Worm (Caenorhabditis elegans) whole organism, L4 larva: ENCODE data around the gene clec-148.

Source experiments
- daf-16 ChIP-seq, 3 experiments: sonication (generic microtip); optimal IDR thresholded peaks; 2 replicates each; lab custom pipeline; 2016 to 2017; ENCODE audit warnings: missing genetic modification characterization in 3 of 3, missing genetic modification reagents in 3 of 3, mild to moderate bottlenecking in 2 of 3, missing compliant biosample characterization in 2 of 3, missing biosample characterization in 1 of 3, moderate library complexity in 1 of 3
- dpl-1 ChIP-seq: fragments of 150-350 bp; optimal IDR thresholded peaks from 2 replicates; lab custom pipeline; 2014; ENCODE audit warnings: missing biosample characterization, missing genetic modification reagents, missing genetic modification characterization
- dve-1 ChIP-seq: sonication (generic microtip); optimal IDR thresholded peaks from 2 replicates; lab custom pipeline; 2017; ENCODE audit warnings: antibody characterized with exemption, mild to moderate bottlenecking, missing genetic modification characterization, missing compliant biosample characterization; ENCODE audit not compliant: insufficient read depth
- hlh-11 ChIP-seq: fragments of 200-800 bp; sonication (Bioruptor generic); optimal IDR thresholded peaks from 2 replicates; lab custom pipeline; 2018; ENCODE audit warnings: mild to moderate bottlenecking, missing genetic modification characterization, missing compliant biosample characterization
- lsy-2 ChIP-seq, 2 experiments: fragments of 150-350 bp in 1 of 2; sonication (generic microtip) in 1 of 2; optimal IDR thresholded peaks; 2 replicates each; lab custom pipeline; 2014 to 2017; ENCODE audit warnings: missing biosample characterization in 2 of 2, missing genetic modification characterization in 2 of 2
- pqm-1 ChIP-seq: sonication (generic microtip); optimal IDR thresholded peaks from 2 replicates; lab custom pipeline; 2017; ENCODE audit warnings: missing biosample characterization, missing genetic modification characterization

The clec-148 gene

ce11 chrIII:130650-131049 lies 45.0 kb downstream of the clec-148 start, which contains the start of the genes nhr-280 and C29F9.2:
Gene nhr-280, minus strand, starts transcription at chrIII:130750.
Gene C29F9.2, plus strand, starts transcription at chrIII:130947.
- TF ChIP-seq daf-16 (GFP tag; optimal IDR thresholded peaks at IDR 0.05; lab: Kevin White, UChicago) = no peak
- peak; percentile 78 for TF ChIP-seq daf-16 (tag; optimal IDR thresholded peaks at IDR 0.05; lab: Kevin White, UChicago)
- peak; percentile 40 for TF ChIP-seq dve-1 (tag; lab: Kevin White, UChicago)
- no peak for TF ChIP-seq dpl-1 (GFP tag; lab: Kevin White, UChicago)
- TF ChIP-seq lsy-2 (tag; optimal IDR thresholded peaks at IDR 0.05; lab: Kevin White, UChicago) = no peak
- TF ChIP-seq hlh-11 (tag; lab: Kevin White, UChicago) = peak; percentile 13
- TF ChIP-seq pqm-1 (tag; lab: Kevin White, UChicago) = peak; percentile 10
